Worm (Caenorhabditis elegans) whole organism, L3 larva: ENCODE data around the gene capa-1.

Experiments used
- nhr-76 ChIP-seq: fragments of 150-350 bp; sonication (generic microtip); optimal IDR thresholded peaks from 5 replicates; lab custom pipeline; 2014; ENCODE audit warnings: missing biosample characterization, missing genetic modification characterization
- sea-2 ChIP-seq: fragments of 150-350 bp; sonication (generic microtip); optimal IDR thresholded peaks from 4 replicates; lab custom pipeline; 2014; ENCODE audit warnings: missing biosample characterization, missing genetic modification reagents, missing genetic modification characterization
- skn-1 ChIP-seq: fragments of 150-350 bp; optimal IDR thresholded peaks from 2 replicates; lab custom pipeline; 2014; ENCODE audit warnings: missing biosample characterization, missing genetic modification characterization
- unc-39 ChIP-seq: sonication (generic microtip); optimal IDR thresholded peaks from 4 replicates; lab custom pipeline; 2017; ENCODE audit warnings: missing biosample characterization, missing genetic modification characterization

ce11 chrX:5958815-5959214 lies 39.6 kb downstream of the capa-1 start, which contains the start of gene R07E4.1:
- no peak for TF ChIP-seq skn-1
- no peak for TF ChIP-seq unc-39 (tag; lab: Kevin White, UChicago)
- TF ChIP-seq nhr-76 = no peak
- no peak for TF ChIP-seq sea-2 (GFP tag; lab: Kevin White, UChicago)
